Worm (Caenorhabditis elegans): ENCODE measurements around the gene nhr-147.

DNA sequence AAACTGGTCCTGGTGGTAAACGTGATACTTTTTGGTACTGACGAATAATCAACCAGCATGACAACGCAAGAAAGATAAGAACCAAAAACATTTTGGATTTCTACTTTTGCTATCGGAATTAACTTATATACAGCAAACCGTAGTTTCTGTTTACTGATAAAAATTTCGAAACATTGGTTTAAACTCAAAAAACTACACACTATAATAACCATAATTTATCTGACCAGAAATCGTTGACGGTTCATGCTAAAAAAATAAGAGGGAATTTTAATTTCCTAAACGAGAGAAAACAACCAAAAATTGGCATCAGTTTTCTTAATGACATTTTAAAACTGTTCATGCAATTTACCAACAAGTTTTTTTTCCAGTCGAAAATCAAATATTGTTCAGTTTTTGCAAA, 16.1 kb downstream of the nhr-147 start, which contains the start of gene cyp-35A1:
- no peak for TF ChIP-seq mbf-1 (tag; optimal IDR thresholded peaks at IDR 0.05)
- TF ChIP-seq ztf-11 (tag; optimal IDR thresholded peaks at IDR 0.05), result no peak
- no peak for TF ChIP-seq unc-62 (GFP tag; optimal IDR thresholded peaks at IDR 0.05)
- no peak for TF ChIP-seq fos-1 (tag; optimal IDR thresholded peaks at IDR 0.05)
- TF ChIP-seq snpc-4 (tag; optimal IDR thresholded peaks at IDR 0.05), result no peak
- TF ChIP-seq nhr-129 (tag; optimal IDR thresholded peaks at IDR 0.05), result no peak
- TF ChIP-seq Y55F3AM.14 (GFP tag; optimal IDR thresholded peaks at IDR 0.05), result no peak
- TF ChIP-seq lin-11 (tag; optimal IDR thresholded peaks at IDR 0.05), result no peak
- no peak for TF ChIP-seq mdl-1 (tag; optimal IDR thresholded peaks at IDR 0.05)
